Fruit fly (Drosophila melanogaster) whole organism, embryonic: ENCODE results near the gene timeout.

ENCODE experiments used
- Antp ChIP-seq: fragments of 200-800 bp; sonication (Bioruptor generic); optimal IDR thresholded peaks from 3 replicates; lab custom pipeline; 2016; ENCODE audit warnings: missing biosample characterization, missing genetic modification characterization
- Atf3 ChIP-seq: fragments of 200-800 bp; sonication (Bioruptor generic); optimal IDR thresholded peaks from 3 replicates; lab custom pipeline; 2016; ENCODE audit warnings: missing biosample characterization, missing genetic modification characterization
- CG10543 ChIP-seq: fragments of 200-800 bp; sonication (Bioruptor generic); optimal IDR thresholded peaks from 3 replicates; lab custom pipeline; 2017; ENCODE audit warnings: missing biosample characterization, mild to moderate bottlenecking, missing genetic modification characterization, moderate library complexity
- CG12391 ChIP-seq: fragments of 200-800 bp; sonication (Bioruptor generic); optimal IDR thresholded peaks from 3 replicates; lab custom pipeline; 2018; ENCODE audit warnings: missing biosample characterization, mild to moderate bottlenecking, missing genetic modification characterization, moderate library complexity
- CG12744 ChIP-seq: fragments of 200-800 bp; sonication (Bioruptor generic); optimal IDR thresholded peaks from 2 replicates; lab custom pipeline; 2016; ENCODE audit warnings: missing biosample characterization, missing genetic modification characterization
- CG14710 ChIP-seq: fragments of 200-800 bp; sonication (Bioruptor generic); optimal IDR thresholded peaks from 3 replicates; lab custom pipeline; 2019; ENCODE audit warnings: missing biosample characterization, mild to moderate bottlenecking, missing genetic modification characterization, moderate library complexity
- CG15479 ChIP-seq: fragments of 200-800 bp; sonication (Bioruptor generic); optimal IDR thresholded peaks from 3 replicates; lab custom pipeline; 2019; ENCODE audit warnings: missing biosample characterization, mild to moderate bottlenecking, missing genetic modification characterization, moderate library complexity
- CG1602 ChIP-seq: fragments of 200-800 bp; sonication (Bioruptor generic); optimal IDR thresholded peaks from 3 replicates; lab custom pipeline; 2016; ENCODE audit warnings: missing biosample characterization, missing genetic modification characterization
- CG18599 ChIP-seq: fragments of 200-800 bp; sonication (Bioruptor generic); optimal IDR thresholded peaks from 3 replicates; lab custom pipeline; 2017; ENCODE audit warnings: missing biosample characterization, missing genetic modification characterization, mild to moderate bottlenecking, moderate library complexity, missing genetic modification reagents
- CG18619 ChIP-seq: fragments of 200-800 bp; sonication (Bioruptor generic); optimal IDR thresholded peaks from 3 replicates; lab custom pipeline; 2017; ENCODE audit warnings: missing biosample characterization, mild to moderate bottlenecking, missing genetic modification characterization
- CG31224 ChIP-seq: fragments of 200-800 bp; sonication (Bioruptor generic); IDR thresholded peaks from 2 replicates; pipeline ENCODE4 v1.3.6; 2022; ENCODE audit warnings: missing biosample characterization, missing genetic modification characterization
- CG3163 ChIP-seq: fragments of 200-800 bp; sonication (Bioruptor generic); optimal IDR thresholded peaks from 3 replicates; lab custom pipeline; 2016; ENCODE audit warnings: missing biosample characterization, missing genetic modification characterization
- CG32772 ChIP-seq: fragments of 200-800 bp; sonication (Bioruptor generic); IDR thresholded peaks from 2 replicates; pipeline ENCODE4 v1.3.6; 2022; ENCODE audit warnings: missing biosample characterization, missing genetic modification characterization
- CG3726 ChIP-seq: fragments of 200-800 bp; sonication (Bioruptor generic); IDR thresholded peaks from 3 replicates; pipeline ENCODE4, ENCODE4 v1.3.6; 2022; ENCODE audit warnings: missing biosample characterization, missing genetic modification characterization
- CG42726 ChIP-seq: fragments of 200-800 bp; sonication (Bioruptor generic); IDR thresholded peaks from 2 replicates; pipeline ENCODE4 v1.3.6; 2022; ENCODE audit warnings: missing biosample characterization, missing genetic modification characterization; ENCODE audit not compliant: partially characterized antibody
- CG4617 ChIP-seq: fragments of 200-800 bp; sonication (Bioruptor generic); optimal IDR thresholded peaks from 3 replicates; lab custom pipeline; 2016; ENCODE audit warnings: missing biosample characterization, missing genetic modification characterization, borderline replicate concordance
- CG5245 ChIP-seq: fragments of 200-800 bp; sonication (Bioruptor generic); optimal IDR thresholded peaks from 3 replicates; lab custom pipeline; 2016; ENCODE audit warnings: missing biosample characterization, missing genetic modification characterization
- CG6654 ChIP-seq: fragments of 200-800 bp; sonication (Bioruptor generic); optimal IDR thresholded peaks from 2 replicates; lab custom pipeline; 2017; ENCODE audit warnings: missing biosample characterization, mild to moderate bottlenecking, missing genetic modification characterization
- CG7745 ChIP-seq: fragments of 200-800 bp; sonication (Bioruptor generic); optimal IDR thresholded peaks from 2 replicates; lab custom pipeline; 2018; ENCODE audit warnings: missing biosample characterization, mild to moderate bottlenecking, missing genetic modification characterization, moderate library complexity
- CG7928 ChIP-seq: fragments of 200-800 bp; sonication (Bioruptor generic); optimal IDR thresholded peaks from 2 replicates; lab custom pipeline; 2017; ENCODE audit warnings: missing biosample characterization, mild to moderate bottlenecking, missing genetic modification characterization
- CG8478 ChIP-seq: fragments of >200 bp; optimal IDR thresholded peaks from 2 replicates; lab custom pipeline; 2018
- CG8765 ChIP-seq: fragments of 200-800 bp; sonication (Bioruptor generic); IDR thresholded peaks from 2 replicates; pipeline ENCODE4 v1.3.6; 2022; ENCODE audit warnings: missing biosample characterization, missing genetic modification characterization
- CG8944 ChIP-seq: fragments of 200-800 bp; sonication (Bioruptor generic); optimal IDR thresholded peaks from 3 replicates; lab custom pipeline; 2016; ENCODE audit warnings: missing biosample characterization, missing genetic modification characterization
- CG9727 ChIP-seq: fragments of 200-800 bp; sonication (Bioruptor generic); optimal IDR thresholded peaks from 3 replicates; lab custom pipeline; 2017; ENCODE audit warnings: missing biosample characterization, mild to moderate bottlenecking, missing genetic modification characterization
- CrebB ChIP-seq: fragments of 200-800 bp; sonication (Bioruptor generic); optimal IDR thresholded peaks from 3 replicates; lab custom pipeline; 2018; ENCODE audit warnings: missing biosample characterization, mild to moderate bottlenecking, missing genetic modification characterization
- Dip2 ChIP-seq: fragments of 200-800 bp; sonication (Bioruptor generic); IDR thresholded peaks from 2 replicates; pipeline ENCODE4 v1.3.6; 2022; ENCODE audit warnings: missing biosample characterization, missing genetic modification characterization
- Dp ChIP-seq: fragments of 200-800 bp; sonication (Bioruptor generic); optimal IDR thresholded peaks from 2 replicates; lab custom pipeline; 2018; ENCODE audit warnings: missing biosample characterization, mild to moderate bottlenecking, missing genetic modification characterization, moderate library complexity
- ERR ChIP-seq: fragments of 200-800 bp; sonication (Bioruptor generic); optimal IDR thresholded peaks from 2 replicates; lab custom pipeline; 2016; ENCODE audit warnings: missing biosample characterization, missing genetic modification characterization
- Elba2 ChIP-seq: fragments of 200-800 bp; sonication (Bioruptor generic); optimal IDR thresholded peaks from 3 replicates; lab custom pipeline; 2016; ENCODE audit warnings: missing biosample characterization, missing genetic modification characterization
- GATAe ChIP-seq: fragments of 200-800 bp; sonication (Bioruptor generic); conservative IDR thresholded peaks from 2 replicates; pipeline ENCODE4 v1.3.6; 2022; ENCODE audit warnings: missing biosample characterization, missing genetic modification characterization
- HLH54F ChIP-seq: fragments of 200-800 bp; sonication (Bioruptor generic); optimal IDR thresholded peaks from 3 replicates; lab custom pipeline; 2016; ENCODE audit warnings: missing biosample characterization, missing genetic modification characterization
- Mad ChIP-seq: fragments of 200-800 bp; sonication (Bioruptor generic); optimal IDR thresholded peaks from 2 replicates; lab custom pipeline; 2016; ENCODE audit warnings: missing biosample characterization, missing genetic modification characterization
- Nf-YC ChIP-seq: fragments of 200-800 bp; optimal IDR thresholded peaks from 3 replicates; lab custom pipeline; 2019; ENCODE audit warnings: missing biosample characterization, mild to moderate bottlenecking, missing genetic modification characterization, moderate library complexity
- Opbp ChIP-seq: fragments of 200-800 bp; sonication (Bioruptor generic); IDR thresholded peaks from 3 replicates; pipeline ENCODE4 v1.3.6; 2022; ENCODE audit warnings: missing biosample characterization, missing genetic modification characterization; ENCODE audit not compliant: partially characterized antibody
- Pdp1 ChIP-seq, 2 experiments: fragments of 200-800 bp; sonication (Bioruptor generic); optimal IDR thresholded peaks; 3 replicates each; lab custom pipeline; 2016; ENCODE audit warnings: missing biosample characterization in 2 of 2, missing genetic modification characterization in 2 of 2, mild to moderate bottlenecking in 1 of 2, moderate library complexity in 1 of 2
- Rfx ChIP-seq: fragments of 200-800 bp; sonication (Bioruptor generic); IDR thresholded peaks from 2 replicates; pipeline ENCODE4 v1.3.6; 2022; ENCODE audit warnings: missing biosample characterization, missing genetic modification characterization
- Scr ChIP-seq: fragments of 200-800 bp; sonication (Bioruptor generic); IDR thresholded peaks from 2 replicates; pipeline ENCODE4 v1.3.6; 2022; ENCODE audit warnings: missing biosample characterization, missing genetic modification characterization; ENCODE audit not compliant: partially characterized antibody
- TFAM ChIP-seq: fragments of 200-800 bp; sonication (Bioruptor generic); optimal IDR thresholded peaks from 2 replicates; lab custom pipeline; 2017; ENCODE audit warnings: missing biosample characterization, missing genetic modification characterization, inconsistent platforms
- YL-1 ChIP-seq: fragments of 200-800 bp; sonication (Bioruptor generic); optimal IDR thresholded peaks from 3 replicates; lab custom pipeline; 2017; ENCODE audit warnings: missing biosample characterization, mild to moderate bottlenecking, missing genetic modification characterization
- cg ChIP-seq: fragments of 200-800 bp; sonication (Bioruptor generic); optimal IDR thresholded peaks from 3 replicates; lab custom pipeline; 2019; ENCODE audit warnings: missing biosample characterization, mild to moderate bottlenecking, missing genetic modification characterization, moderate library complexity
- cwo ChIP-seq: fragments of 200-800 bp; sonication (Bioruptor generic); optimal IDR thresholded peaks from 3 replicates; lab custom pipeline; 2017; ENCODE audit warnings: missing biosample characterization, missing genetic modification characterization, mild to moderate bottlenecking, moderate library complexity, missing genetic modification reagents
- lbe ChIP-seq: fragments of 200-800 bp; sonication (Bioruptor generic); optimal IDR thresholded peaks from 2 replicates; lab custom pipeline; 2016; ENCODE audit warnings: missing biosample characterization, mild to moderate bottlenecking, missing genetic modification characterization
- nmo ChIP-seq: fragments of 200-800 bp; sonication (Bioruptor generic); optimal IDR thresholded peaks from 2 replicates; lab custom pipeline; 2018; ENCODE audit warnings: missing biosample characterization, mild to moderate bottlenecking, missing genetic modification characterization, moderate library complexity
- pb ChIP-seq: fragments of 200-800 bp; sonication (Bioruptor generic); optimal IDR thresholded peaks from 3 replicates; lab custom pipeline; 2016; ENCODE audit warnings: missing biosample characterization, missing genetic modification characterization
- psq ChIP-seq: fragments of 200-800 bp; sonication (Bioruptor generic); optimal IDR thresholded peaks from 2 replicates; lab custom pipeline; 2017; ENCODE audit warnings: missing biosample characterization, missing genetic modification characterization
- pzg ChIP-seq: fragments of 200-800 bp; sonication (Bioruptor generic); optimal IDR thresholded peaks from 3 replicates; lab custom pipeline; 2018; ENCODE audit warnings: missing biosample characterization, mild to moderate bottlenecking, missing genetic modification characterization, moderate library complexity
- repo ChIP-seq: fragments of 200-800 bp; sonication (Bioruptor generic); optimal IDR thresholded peaks from 2 replicates; lab custom pipeline; 2016; ENCODE audit warnings: missing biosample characterization, missing genetic modification characterization
- slp2 ChIP-seq: fragments of 200-800 bp; sonication (Bioruptor generic); optimal IDR thresholded peaks from 2 replicates; lab custom pipeline; 2016; ENCODE audit warnings: missing biosample characterization, missing genetic modification characterization
- sqz ChIP-seq: fragments of 200-800 bp; sonication (Bioruptor generic); optimal IDR thresholded peaks from 3 replicates; lab custom pipeline; 2018; ENCODE audit warnings: missing biosample characterization, mild to moderate bottlenecking, missing genetic modification characterization
- tx ChIP-seq: fragments of 200-800 bp; sonication (Bioruptor generic); optimal IDR thresholded peaks from 2 replicates; lab custom pipeline; 2016; ENCODE audit warnings: missing biosample characterization, missing genetic modification characterization
- unpg ChIP-seq: fragments of 200-800 bp; sonication (Bioruptor generic); optimal IDR thresholded peaks from 3 replicates; lab custom pipeline; 2018; ENCODE audit warnings: missing biosample characterization, mild to moderate bottlenecking, missing genetic modification characterization, moderate library complexity
- zf30C ChIP-seq: fragments of 200-800 bp; sonication (Bioruptor generic); optimal IDR thresholded peaks from 3 replicates; lab custom pipeline; 2018; ENCODE audit warnings: missing biosample characterization, mild to moderate bottlenecking, missing genetic modification characterization

Gene timeout

dm6 chr3R:13208451-13208850, 120.0 kb downstream of the timeout start (continued):
- TF ChIP-seq CG12391 (tag; lab: Kevin White, UChicago): no peak
- no peak for TF ChIP-seq Opbp (GFP tag; lab: Robert Waterston, UW)
- no peak for TF ChIP-seq CG6654
- TF ChIP-seq CG1602 (GFP tag; lab: Kevin White, UChicago): no peak
- no peak for TF ChIP-seq cg
- TF ChIP-seq GATAe: no peak
- no peak for TF ChIP-seq Elba2 (GFP tag; lab: Kevin White, UChicago)
- no peak for TF ChIP-seq CrebB
- no peak for TF ChIP-seq TFAM (GFP tag; lab: Kevin White, UChicago)
- no peak for TF ChIP-seq unpg (GFP tag; lab: Kevin White, UChicago)
- TF ChIP-seq Mad: no peak
- TF ChIP-seq nmo (GFP tag; lab: Kevin White, UChicago): no peak
- no peak for TF ChIP-seq ERR (GFP tag; lab: Kevin White, UChicago)
- no peak for TF ChIP-seq psq (GFP tag; lab: Kevin White, UChicago)
- TF ChIP-seq zf30C: no peak
- no peak for TF ChIP-seq Dip2 (GFP tag; lab: Robert Waterston, UW)
- TF ChIP-seq repo: no peak
- peak; percentile 17; the same call in 1 of the 2 replicates for TF ChIP-seq CG42726 (GFP tag; lab: Robert Waterston, UW)
- no peak for TF ChIP-seq tx (GFP tag; lab: Kevin White, UChicago)
- TF ChIP-seq Dp: peak; percentile 83
- TF ChIP-seq slp2: no peak
- no peak for TF ChIP-seq sqz (GFP tag; lab: Kevin White, UChicago)
- no peak for TF ChIP-seq Antp (GFP tag; lab: Kevin White, UChicago)
- no peak for TF ChIP-seq CG10543
- TF ChIP-seq Rfx (GFP tag; lab: Robert Waterston, UW): 0 out of 2 replicates have a peak, but pooled peaks have one; percentile 19
- peak; percentile 16 for TF ChIP-seq pzg (GFP tag; lab: Kevin White, UChicago)
- no peak for TF ChIP-seq YL-1 (GFP tag; lab: Kevin White, UChicago)
- no peak for TF ChIP-seq pb
- no peak for TF ChIP-seq CG14710
- TF ChIP-seq CG3163 (GFP tag; lab: Kevin White, UChicago): peak; percentile 100
- TF ChIP-seq CG8944 (GFP tag; lab: Kevin White, UChicago): no peak
- no peak for TF ChIP-seq CG3726 (GFP tag; lab: Robert Waterston, UW)
- no peak for TF ChIP-seq CG5245 (GFP tag; lab: Kevin White, UChicago)
- no peak for TF ChIP-seq CG18619 (GFP tag; lab: Kevin White, UChicago)
- TF ChIP-seq lbe: no peak
- no peak for TF ChIP-seq Atf3 (GFP tag; lab: Kevin White, UChicago)
- no peak for TF ChIP-seq CG8765 (GFP tag; lab: Robert Waterston, UW)
- TF ChIP-seq CG18599: no peak
- TF ChIP-seq Nf-YC: no peak
- TF ChIP-seq CG32772 (GFP tag; lab: Robert Waterston, UW): no peak
- no peak for TF ChIP-seq HLH54F
- no peak for TF ChIP-seq CG8478
- TF ChIP-seq Pdp1 (GFP tag; optimal IDR thresholded peaks at IDR 0.05; lab: Kevin White, UChicago): no peak
- no peak for TF ChIP-seq CG7745 (tag; lab: Kevin White, UChicago)
- no peak for TF ChIP-seq CG9727
- no peak for TF ChIP-seq Scr (GFP tag; lab: Robert Waterston, UW)
- TF ChIP-seq CG7928: no peak
- no peak for TF ChIP-seq CG15479 (GFP tag; lab: Kevin White, UChicago)
- TF ChIP-seq CG31224 (GFP tag; lab: Robert Waterston, UW): no peak
- TF ChIP-seq CG12744 (GFP tag; lab: Kevin White, UChicago): no peak
- TF ChIP-seq cwo (GFP tag; lab: Kevin White, UChicago): no peak
- TF ChIP-seq CG4617: no peak
